Fruit fly (Drosophila melanogaster): ENCODE results near the gene Cad86C.

Cad86C gene

DNA sequence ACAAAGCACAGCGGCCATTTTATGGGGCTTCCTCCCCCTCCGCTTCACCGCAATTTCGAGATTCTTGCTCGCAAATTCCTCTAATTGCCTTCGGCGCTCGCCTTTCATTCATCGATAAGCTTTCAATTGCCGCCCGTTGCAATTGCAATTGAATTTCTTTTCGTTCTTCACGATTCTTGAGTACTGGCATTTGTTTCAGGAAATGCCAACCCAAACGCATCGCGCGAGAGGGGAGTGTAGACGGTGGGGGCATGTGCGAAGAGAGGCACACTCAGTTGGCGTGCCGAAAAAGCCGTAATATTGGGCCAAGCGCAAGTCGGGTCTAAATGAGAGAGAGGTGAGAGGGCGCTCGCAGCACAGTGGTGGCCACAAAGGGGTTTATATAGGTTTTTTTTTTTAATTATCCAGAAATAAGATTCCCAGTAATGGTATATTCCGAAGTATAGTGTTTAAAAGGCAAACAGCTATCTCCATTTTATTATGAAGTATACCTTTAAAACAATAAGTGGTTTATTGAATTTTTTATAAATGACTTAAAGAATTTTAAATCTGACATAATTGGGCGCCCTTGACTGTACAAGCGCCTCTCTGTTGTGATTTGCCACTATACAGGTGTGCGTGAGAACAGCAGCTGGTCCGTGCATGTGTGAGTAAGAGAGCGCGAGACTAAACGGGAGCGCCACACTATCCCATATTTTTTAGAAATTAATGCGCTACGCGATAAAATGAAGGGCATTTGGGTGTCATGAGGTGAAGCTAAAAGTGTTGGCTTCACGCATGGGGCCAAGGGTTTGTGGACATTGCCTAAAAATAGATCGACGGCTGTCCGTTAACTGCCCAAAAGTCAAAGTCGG, 59.8 kb downstream of the Cad86C start (continued):
- peak; percentile 81 for TF ChIP-seq Abd-B (GFP tag; optimal IDR thresholded peaks at IDR 0.05)
- no peak for TF ChIP-seq fd102C (GFP tag; optimal IDR thresholded peaks at IDR 0.05)
- TF ChIP-seq Chrac-16 (GFP tag; optimal IDR thresholded peaks at IDR 0.05) = peak; percentile 86
- TF ChIP-seq CG10654 (GFP tag; optimal IDR thresholded peaks at IDR 0.05) = peak; percentile 72
- no peak for TF ChIP-seq CG17912 (GFP tag; optimal IDR thresholded peaks at IDR 0.05)
- peak; percentile 73 for TF ChIP-seq CG4404 (GFP tag; IDR thresholded peaks at IDR 0.05)
- TF ChIP-seq CG4854 (GFP tag; optimal IDR thresholded peaks at IDR 0.05) = peak; percentile 55
- peak; percentile 53 for TF ChIP-seq CG6654 (GFP tag; optimal IDR thresholded peaks at IDR 0.05)
- TF ChIP-seq HHEX (GFP tag; optimal IDR thresholded peaks at IDR 0.05) = peak; percentile 84
- peak; percentile 39 for TF ChIP-seq YL-1 (GFP tag; optimal IDR thresholded peaks at IDR 0.05)
- peak; percentile 98 for TF ChIP-seq sens (GFP tag)
- TF ChIP-seq jing (GFP tag; optimal IDR thresholded peaks at IDR 0.05) = peak; percentile 55
- peak; percentile 84 for TF ChIP-seq salm (tag; optimal IDR thresholded peaks at IDR 0.05)
- peak; percentile 63 for TF ChIP-seq tap (tag; optimal IDR thresholded peaks at IDR 0.05)
- TF ChIP-seq CG1233 (GFP tag; optimal IDR thresholded peaks at IDR 0.05) = peak; percentile 76
- TF ChIP-seq chn (GFP tag; optimal IDR thresholded peaks at IDR 0.05) = peak; percentile 77
- no peak for TF ChIP-seq Hr39 (optimal IDR thresholded peaks at IDR 0.05)
- TF ChIP-seq onecut (GFP tag; IDR thresholded peaks at IDR 0.05) = peak; percentile 85
- TF ChIP-seq mirr (GFP tag; optimal IDR thresholded peaks at IDR 0.05) = peak; percentile 58
- peak; percentile 48 for TF ChIP-seq Atf3 (GFP tag; optimal IDR thresholded peaks at IDR 0.05)
- TF ChIP-seq Dip2 (GFP tag; IDR thresholded peaks at IDR 0.05) = no peak
- peak; percentile 91 for TF ChIP-seq CG17361 (GFP tag; IDR thresholded peaks at IDR 0.05)
- TF ChIP-seq CG18011 (GFP tag; optimal IDR thresholded peaks at IDR 0.05) = peak; percentile 74
- TF ChIP-seq Dad (GFP tag; optimal IDR thresholded peaks at IDR 0.05) = peak; percentile 77
- peak; percentile 85 for TF ChIP-seq Mrtf (GFP tag; IDR thresholded peaks at IDR 0.05)
- peak; percentile 78 for TF ChIP-seq ssp (GFP tag; IDR thresholded peaks at IDR 0.05)
- peak; percentile 87 for TF ChIP-seq CG6689 (GFP tag; IDR thresholded peaks at IDR 0.05)
- peak; percentile 94 for TF ChIP-seq CG30403 (GFP tag; optimal IDR thresholded peaks at IDR 0.05)
- TF ChIP-seq scrt (GFP tag; optimal IDR thresholded peaks at IDR 0.05) = peak; percentile 87
- TF ChIP-seq ttk (GFP tag; IDR thresholded peaks at IDR 0.05) = peak; percentile 84
- TF ChIP-seq so (GFP tag; IDR thresholded peaks at IDR 0.05) = peak; percentile 88; the same call in 2 of the 3 replicates
- TF ChIP-seq CG1792 (GFP tag; optimal IDR thresholded peaks at IDR 0.05) = peak; percentile 72
- TF ChIP-seq Doc3 (GFP tag; IDR thresholded peaks at IDR 0.05; ENCODE audit: partially characterized antibody) = no peak
- peak; percentile 77 for TF ChIP-seq CG17328 (GFP tag; IDR thresholded peaks at IDR 0.05)
- peak; percentile 73 for TF ChIP-seq NFAT (GFP tag; IDR thresholded peaks at IDR 0.05)
- peak; percentile 70 for TF ChIP-seq CG9609 (GFP tag; optimal IDR thresholded peaks at IDR 0.05)
- peak; percentile 85 for TF ChIP-seq Ada2b (GFP tag; IDR thresholded peaks at IDR 0.05)
- peak; percentile 86 for TF ChIP-seq grau (tag; optimal IDR thresholded peaks at IDR 0.05)
- TF ChIP-seq CG32767 (GFP tag; IDR thresholded peaks at IDR 0.05) = peak; percentile 84
- TF ChIP-seq gsb (GFP tag; IDR thresholded peaks at IDR 0.05) = peak; percentile 77; the same call in 1 of the 2 replicates
- TF ChIP-seq CHES-1-like (GFP tag; optimal IDR thresholded peaks at IDR 0.05) = peak; percentile 83
- TF ChIP-seq Dek (tag; optimal IDR thresholded peaks at IDR 0.05) = peak; percentile 86
- TF ChIP-seq MTF-1 (GFP tag; optimal IDR thresholded peaks at IDR 0.05; ENCODE audit: borderline replicate concordance) = peak; percentile 25
- peak; percentile 97 for TF ChIP-seq CG2120 (GFP tag; optimal IDR thresholded peaks at IDR 0.05)
- TF ChIP-seq bsh (GFP tag; optimal IDR thresholded peaks at IDR 0.05) = peak; percentile 73 to 90
- TF ChIP-seq CG3281 (GFP tag; optimal IDR thresholded peaks at IDR 0.05) = peak; percentile 92
- TF ChIP-seq Fer1 (GFP tag; optimal IDR thresholded peaks at IDR 0.05) = peak; percentile 97
- TF ChIP-seq eve (GFP tag; optimal IDR thresholded peaks at IDR 0.05) = no peak
- peak; percentile 95 for TF ChIP-seq CG7556 (GFP tag; optimal IDR thresholded peaks at IDR 0.05)
- peak; percentile 60 for TF ChIP-seq CG30431 (GFP tag; optimal IDR thresholded peaks at IDR 0.05)
